Worm (Caenorhabditis elegans): ENCODE measurements around the gene pals-17.

ce11 chrIII:1355320-1355719 is 36.3 kb downstream of the pals-17 start, which contains the start of gene Y82E9BL.1:
- TF ChIP-seq ama-1 (optimal IDR thresholded peaks at IDR 0.05) (no peak), tbx-11 (GFP tag; IDR thresholded peaks at IDR 0.05) (no peak), B0310.2 (tag; optimal IDR thresholded peaks at IDR 0.05) (no peak), aly-1 (tag; optimal IDR thresholded peaks at IDR 0.05) (no peak), scrt-1 (GFP tag; IDR thresholded peaks at IDR 0.05) (no peak), sea-1 (GFP tag; conservative IDR thresholded peaks at IDR 0.05) (no peak)
